Fruit fly (Drosophila melanogaster) whole organism, embryonic: ENCODE results near the gene Kyat.

Source experiments
- Atf-2 ChIP-seq: fragments of 200-800 bp; sonication (Bioruptor generic); optimal IDR thresholded peaks from 2 replicates; lab custom pipeline; 2016; ENCODE audit warnings: missing biosample characterization, missing genetic modification characterization
- B-H2 ChIP-seq: fragments of 200-800 bp; sonication (Bioruptor generic); optimal IDR thresholded peaks from 2 replicates; lab custom pipeline; 2018; ENCODE audit warnings: missing biosample characterization, mild to moderate bottlenecking, missing genetic modification characterization
- CG10147 ChIP-seq: fragments of 200-800 bp; sonication (Bioruptor generic); optimal IDR thresholded peaks from 2 replicates; lab custom pipeline; 2019; ENCODE audit warnings: missing biosample characterization, mild to moderate bottlenecking, missing genetic modification characterization, moderate library complexity
- CG10431 ChIP-seq: fragments of 200-800 bp; sonication (Bioruptor generic); optimal IDR thresholded peaks from 3 replicates; lab custom pipeline; 2018; ENCODE audit warnings: missing biosample characterization, mild to moderate bottlenecking, missing genetic modification characterization
- CG10543 ChIP-seq: fragments of 200-800 bp; sonication (Bioruptor generic); optimal IDR thresholded peaks from 3 replicates; lab custom pipeline; 2017; ENCODE audit warnings: missing biosample characterization, mild to moderate bottlenecking, missing genetic modification characterization, moderate library complexity
- CG12219 ChIP-seq: fragments of 200-800 bp; sonication (Bioruptor generic); optimal IDR thresholded peaks from 3 replicates; lab custom pipeline; 2018; ENCODE audit warnings: missing biosample characterization, mild to moderate bottlenecking, missing genetic modification characterization
- CG12744 ChIP-seq: fragments of 200-800 bp; sonication (Bioruptor generic); optimal IDR thresholded peaks from 2 replicates; lab custom pipeline; 2016; ENCODE audit warnings: missing biosample characterization, missing genetic modification characterization
- CG13424 ChIP-seq: fragments of 200-800 bp; sonication (Bioruptor generic); optimal IDR thresholded peaks from 2 replicates; lab custom pipeline; 2019; ENCODE audit warnings: missing biosample characterization, mild to moderate bottlenecking, missing genetic modification characterization, moderate library complexity
- CG14441 ChIP-seq: fragments of 200-800 bp; sonication (Bioruptor generic); IDR thresholded peaks from 2 replicates; pipeline ENCODE4 v1.3.6; 2022; ENCODE audit warnings: missing biosample characterization, missing genetic modification characterization
- CG14710 ChIP-seq: fragments of 200-800 bp; sonication (Bioruptor generic); optimal IDR thresholded peaks from 3 replicates; lab custom pipeline; 2019; ENCODE audit warnings: missing biosample characterization, mild to moderate bottlenecking, missing genetic modification characterization, moderate library complexity
- CG16863 ChIP-seq: fragments of 200-800 bp; sonication (Bioruptor generic); optimal IDR thresholded peaks from 3 replicates; lab custom pipeline; 2016; ENCODE audit warnings: missing biosample characterization, missing genetic modification characterization
- CG17359 ChIP-seq: fragments of 200-800 bp; sonication (Bioruptor generic); optimal IDR thresholded peaks from 3 replicates; lab custom pipeline; 2018; ENCODE audit warnings: missing biosample characterization, mild to moderate bottlenecking, missing genetic modification characterization, moderate library complexity
- CG17385 ChIP-seq: fragments of 200-800 bp; sonication (Bioruptor generic); optimal IDR thresholded peaks from 3 replicates; lab custom pipeline; 2018; ENCODE audit warnings: missing biosample characterization, mild to moderate bottlenecking, missing genetic modification characterization
- CG18476 ChIP-seq: fragments of 200-800 bp; sonication (Bioruptor generic); optimal IDR thresholded peaks from 2 replicates; lab custom pipeline; 2016; ENCODE audit warnings: missing biosample characterization, mild to moderate bottlenecking, missing genetic modification characterization
- CG31224 ChIP-seq: fragments of 200-800 bp; sonication (Bioruptor generic); IDR thresholded peaks from 2 replicates; pipeline ENCODE4 v1.3.6; 2022; ENCODE audit warnings: missing biosample characterization, missing genetic modification characterization
- CG3281 ChIP-seq: fragments of 200-800 bp; sonication (Bioruptor generic); optimal IDR thresholded peaks from 3 replicates; lab custom pipeline; 2017; ENCODE audit warnings: missing biosample characterization, mild to moderate bottlenecking, missing genetic modification characterization
- CG33557 ChIP-seq: fragments of 200-800 bp; sonication (Bioruptor generic); optimal IDR thresholded peaks from 2 replicates; lab custom pipeline; 2019; ENCODE audit warnings: missing biosample characterization, mild to moderate bottlenecking, missing genetic modification characterization, moderate library complexity
- CG4328 ChIP-seq: fragments of 200-800 bp; sonication (Bioruptor generic); optimal IDR thresholded peaks from 3 replicates; lab custom pipeline; 2017; ENCODE audit warnings: missing biosample characterization, missing genetic modification reagents, missing genetic modification characterization
- CG4360 ChIP-seq: fragments of 200-800 bp; sonication (Bioruptor generic); IDR thresholded peaks from 2 replicates; pipeline ENCODE4 v1.3.6; 2022; ENCODE audit warnings: missing biosample characterization, missing genetic modification characterization
- CG4730 ChIP-seq: fragments of 200-800 bp; sonication (Bioruptor generic); IDR thresholded peaks from 2 replicates; pipeline ENCODE4 v1.3.6; 2022; ENCODE audit warnings: missing biosample characterization, missing genetic modification characterization
- CG5245 ChIP-seq: fragments of 200-800 bp; sonication (Bioruptor generic); optimal IDR thresholded peaks from 3 replicates; lab custom pipeline; 2016; ENCODE audit warnings: missing biosample characterization, missing genetic modification characterization
- CG6854 ChIP-seq: fragments of 200-800 bp; sonication (Bioruptor generic); optimal IDR thresholded peaks from 3 replicates; lab custom pipeline; 2017; ENCODE audit warnings: missing biosample characterization, mild to moderate bottlenecking, missing genetic modification characterization
- CG9797 ChIP-seq: fragments of 200-800 bp; sonication (Bioruptor generic); optimal IDR thresholded peaks from 3 replicates; lab custom pipeline; 2018; ENCODE audit warnings: missing biosample characterization, mild to moderate bottlenecking, missing genetic modification characterization
- Deaf1 ChIP-seq: fragments of 200-800 bp; optimal IDR thresholded peaks from 3 replicates; lab custom pipeline; 2019; ENCODE audit warnings: missing biosample characterization, mild to moderate bottlenecking, missing genetic modification characterization, moderate library complexity
- Dip2 ChIP-seq: fragments of 200-800 bp; sonication (Bioruptor generic); IDR thresholded peaks from 2 replicates; pipeline ENCODE4 v1.3.6; 2022; ENCODE audit warnings: missing biosample characterization, missing genetic modification characterization
- Dll ChIP-seq: fragments of 200-800 bp; sonication (Bioruptor generic); IDR thresholded peaks from 4 replicates; pipeline ENCODE4 v1.3.6; 2022; ENCODE audit warnings: missing biosample characterization, missing genetic modification characterization; ENCODE audit not compliant: partially characterized antibody
- Doc2 ChIP-seq: fragments of 200-800 bp; sonication (Bioruptor generic); IDR thresholded peaks from 2 replicates; pipeline ENCODE4 v1.3.6; 2022; ENCODE audit warnings: missing biosample characterization, missing genetic modification characterization
- Drgx ChIP-seq: fragments of 200-800 bp; sonication (Bioruptor generic); IDR thresholded peaks from 2 replicates; pipeline ENCODE4 v1.3.6; 2022; ENCODE audit warnings: missing biosample characterization, missing genetic modification characterization
- HmgZ ChIP-seq: fragments of 200-800 bp; sonication (Bioruptor generic); optimal IDR thresholded peaks from 2 replicates; lab custom pipeline; 2018; ENCODE audit warnings: missing biosample characterization, mild to moderate bottlenecking, missing genetic modification characterization
- Hsf ChIP-seq: fragments of 200-800 bp; sonication (Bioruptor generic); optimal IDR thresholded peaks from 3 replicates; lab custom pipeline; 2016; ENCODE audit warnings: missing biosample characterization, missing genetic modification characterization
- Myb ChIP-seq: fragments of 200-800 bp; sonication (Bioruptor generic); optimal IDR thresholded peaks from 2 replicates; lab custom pipeline; 2016; ENCODE audit warnings: missing biosample characterization, missing genetic modification characterization
- NFAT ChIP-seq: fragments of 200-800 bp; sonication (Bioruptor generic); IDR thresholded peaks from 2 replicates; pipeline ENCODE4 v1.3.6; 2022; ENCODE audit warnings: missing biosample characterization, missing genetic modification characterization
- Nf-YB ChIP-seq: fragments of 200-800 bp; sonication (Bioruptor generic); optimal IDR thresholded peaks from 3 replicates; lab custom pipeline; 2019; ENCODE audit warnings: missing biosample characterization, mild to moderate bottlenecking, missing genetic modification characterization, moderate library complexity
- NfI ChIP-seq: fragments of 200-800 bp; sonication (Bioruptor generic); optimal IDR thresholded peaks from 3 replicates; lab custom pipeline; 2018; ENCODE audit warnings: missing biosample characterization, mild to moderate bottlenecking, missing genetic modification characterization, moderate library complexity
- Pdp1 ChIP-seq, 2 experiments: fragments of 200-800 bp; sonication (Bioruptor generic); optimal IDR thresholded peaks; 3 replicates each; lab custom pipeline; 2016; ENCODE audit warnings: missing biosample characterization in 2 of 2, missing genetic modification characterization in 2 of 2, mild to moderate bottlenecking in 1 of 2, moderate library complexity in 1 of 2
- Sry-β ChIP-seq: fragments of 200-800 bp; sonication (Bioruptor generic); optimal IDR thresholded peaks from 2 replicates; lab custom pipeline; 2018; ENCODE audit warnings: missing biosample characterization, mild to moderate bottlenecking, missing genetic modification characterization, moderate library complexity
- ap ChIP-seq: fragments of 200-800 bp; sonication (Bioruptor generic); IDR thresholded peaks from 2 replicates; pipeline ENCODE4 v1.3.6; 2022; ENCODE audit warnings: missing biosample characterization, missing genetic modification characterization
- btn ChIP-seq: fragments of 200-800 bp; sonication (Bioruptor generic); optimal IDR thresholded peaks from 2 replicates; lab custom pipeline; 2016; ENCODE audit warnings: missing biosample characterization, missing genetic modification characterization
- dm ChIP-seq: fragments of 200-800 bp; sonication (Bioruptor generic); optimal IDR thresholded peaks from 3 replicates; lab custom pipeline; 2016; ENCODE audit warnings: missing biosample characterization, missing genetic modification characterization
- gcm ChIP-seq: fragments of 200-800 bp; sonication (Bioruptor generic); optimal IDR thresholded peaks from 2 replicates; lab custom pipeline; 2019; ENCODE audit warnings: missing biosample characterization, mild to moderate bottlenecking, missing genetic modification characterization, moderate library complexity
- hth ChIP-seq: fragments of >200 bp; optimal IDR thresholded peaks from 2 replicates; lab custom pipeline; 2017; ENCODE audit warnings: inconsistent platforms
- jumu ChIP-seq: fragments of 200-800 bp; sonication (Bioruptor generic); optimal IDR thresholded peaks from 3 replicates; lab custom pipeline; 2016; ENCODE audit warnings: missing biosample characterization, missing genetic modification characterization
- lbe ChIP-seq: fragments of 200-800 bp; sonication (Bioruptor generic); optimal IDR thresholded peaks from 2 replicates; lab custom pipeline; 2016; ENCODE audit warnings: missing biosample characterization, mild to moderate bottlenecking, missing genetic modification characterization
- lilli ChIP-seq: fragments of 200-800 bp; sonication (Bioruptor generic); optimal IDR thresholded peaks from 3 replicates; lab custom pipeline; 2016; ENCODE audit warnings: missing biosample characterization, missing genetic modification characterization
- mirr ChIP-seq: fragments of 200-800 bp; sonication (Bioruptor generic); optimal IDR thresholded peaks from 3 replicates; lab custom pipeline; 2018; ENCODE audit warnings: missing biosample characterization, mild to moderate bottlenecking, missing genetic modification characterization
- nom ChIP-seq: fragments of 200-800 bp; sonication (Bioruptor generic); optimal IDR thresholded peaks from 2 replicates; lab custom pipeline; 2017; ENCODE audit warnings: missing biosample characterization, missing genetic modification characterization, mild to moderate bottlenecking, moderate library complexity, missing genetic modification reagents
- pho ChIP-seq: fragments of 200-800 bp; sonication (Bioruptor generic); optimal IDR thresholded peaks from 2 replicates; lab custom pipeline; 2016; ENCODE audit warnings: missing biosample characterization, missing genetic modification characterization
- wdn ChIP-seq: fragments of 200-800 bp; sonication (Bioruptor generic); IDR thresholded peaks from 2 replicates; pipeline ENCODE4 v1.3.6; 2022; ENCODE audit warnings: missing biosample characterization, missing genetic modification characterization
- zen2 ChIP-seq: fragments of 200-800 bp; sonication (Bioruptor generic); IDR thresholded peaks from 3 replicates; pipeline ENCODE4 v1.3.6; 2022; ENCODE audit warnings: missing biosample characterization, missing genetic modification characterization; ENCODE audit not compliant: partially characterized antibody

Kyat gene

DNA sequence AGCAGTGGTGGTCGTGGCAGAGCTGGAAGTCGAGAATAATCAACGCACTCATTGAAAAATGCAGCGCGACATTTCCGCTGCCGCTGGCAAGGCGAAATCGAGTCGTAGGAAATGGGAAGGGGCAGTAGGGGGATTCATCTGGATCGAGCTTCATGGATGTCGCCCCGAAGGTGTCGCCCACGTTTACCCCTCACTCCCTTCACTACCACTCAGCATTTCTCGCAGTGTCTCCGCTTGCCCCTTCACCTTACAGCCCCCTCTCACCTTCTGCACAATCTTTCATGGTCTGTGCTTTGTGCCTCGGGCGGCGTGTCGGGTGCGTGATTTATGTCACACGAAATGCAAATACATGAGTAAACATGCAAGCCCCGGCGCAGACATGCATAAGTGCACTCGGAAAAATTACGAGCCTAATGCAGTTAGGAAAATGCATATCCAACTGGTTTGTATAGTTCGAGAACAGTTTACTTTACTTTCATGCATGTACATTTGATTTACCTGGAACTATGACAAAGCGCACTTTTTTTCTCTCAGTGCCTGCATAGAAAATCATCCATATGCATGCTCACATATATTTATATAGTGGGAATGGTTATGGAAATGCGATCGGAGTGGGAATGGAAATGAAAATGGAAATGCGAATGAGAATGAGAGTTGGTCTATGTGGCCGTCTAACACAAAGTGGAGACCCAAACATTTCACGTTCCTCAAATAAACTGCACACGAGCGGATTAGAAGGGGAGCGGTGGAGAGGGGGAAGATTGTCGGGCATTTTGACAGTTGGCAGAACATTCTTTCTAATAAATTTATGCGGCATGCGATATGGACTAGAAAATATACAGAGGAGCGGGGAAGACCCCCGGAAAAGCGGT is 27.3 kb upstream of the Kyat start (continued):
- TF ChIP-seq btn (GFP tag; lab: Kevin White, UChicago) (peak; percentile 92), ap (GFP tag; lab: Robert Waterston, UW) (peak; percentile 89), wdn (GFP tag; lab: Robert Waterston, UW) (no peak), CG17385 (GFP tag; lab: Kevin White, UChicago) (peak; percentile 81), mirr (GFP tag; lab: Kevin White, UChicago) (no peak), Sry-β (GFP tag; lab: Kevin White, UChicago) (peak; percentile 64), CG4328 (GFP tag; lab: Kevin White, UChicago) (peak; percentile 74), jumu (GFP tag; lab: Kevin White, UChicago) (peak; percentile 93), Deaf1 (tag; lab: Kevin White, UChicago) (peak; percentile 63), CG18476 (GFP tag; lab: Kevin White, UChicago) (peak; percentile 83), B-H2 (GFP tag; lab: Kevin White, UChicago) (no peak), CG12744 (GFP tag; lab: Kevin White, UChicago) (peak; percentile 25), nom (GFP tag; lab: Kevin White, UChicago) (peak; percentile 14), CG31224 (GFP tag; lab: Robert Waterston, UW) (no peak), CG3281 (GFP tag; lab: Kevin White, UChicago) (peak; percentile 26), CG10147 (GFP tag; lab: Kevin White, UChicago) (peak; percentile 59), CG4730 (GFP tag; lab: Robert Waterston, UW) (peak; percentile 89), CG5245 (GFP tag; lab: Kevin White, UChicago) (peak; percentile 89), HmgZ (peak; percentile 55), Atf-2 (GFP tag; lab: Kevin White, UChicago) (peak; percentile 86), CG12219 (GFP tag; lab: Kevin White, UChicago) (peak; percentile 87), CG14441 (GFP tag; lab: Robert Waterston, UW) (peak; percentile 78), CG10431 (GFP tag; lab: Kevin White, UChicago) (peak; percentile 88), Drgx (GFP tag; lab: Robert Waterston, UW) (peak; percentile 92), hth (lab: Kevin White, UChicago) (no peak), CG16863 (GFP tag; lab: Kevin White, UChicago) (peak; percentile 90), Dip2 (GFP tag; lab: Robert Waterston, UW) (no peak), NfI (peak; percentile 84), Myb (peak; percentile 57), CG9797 (GFP tag; lab: Kevin White, UChicago) (peak; percentile 27), CG14710 (tag; lab: Kevin White, UChicago) (peak; percentile 90), CG6854 (peak; percentile 40), Pdp1 (GFP tag; optimal IDR thresholded peaks at IDR 0.05; lab: Kevin White, UChicago) (peak; percentile 91 to 93), Doc2 (GFP tag; lab: Robert Waterston, UW) (no peak), Hsf (GFP tag; lab: Kevin White, UChicago) (peak; percentile 86), CG17359 (tag; lab: Kevin White, UChicago) (peak; percentile 96), gcm (peak; percentile 86), lilli (peak; percentile 75), CG10543 (GFP tag; lab: Kevin White, UChicago) (peak; percentile 32), dm (GFP tag; lab: Kevin White, UChicago) (peak; percentile 81), CG33557 (GFP tag; lab: Kevin White, UChicago) (peak; percentile 73), CG13424 (peak; percentile 89), CG4360 (GFP tag; lab: Robert Waterston, UW) (peak; percentile 78), Dll (no peak), zen2 (no peak), NFAT (peak; percentile 36; the same call in 1 of the 2 replicates), lbe (GFP tag; lab: Kevin White, UChicago) (no peak), pho (GFP tag; lab: Kevin White, UChicago) (peak; percentile 44), Nf-YB (GFP tag; lab: Kevin White, UChicago) (peak; percentile 65)
